Worm (Caenorhabditis elegans) whole organism, L1 larva: ENCODE measurements around the gene Y49E10.10.

Experiments used
- C16A3.4 ChIP-seq: fragments of 150-350 bp; optimal IDR thresholded peaks from 2 replicates; lab custom pipeline; 2014; ENCODE audit warnings: missing biosample characterization, missing genetic modification characterization
- F16B12.6 ChIP-seq: fragments of 150-350 bp; optimal IDR thresholded peaks from 2 replicates; lab custom pipeline; 2014; ENCODE audit warnings: missing biosample characterization, missing genetic modification characterization
- alr-1 ChIP-seq: fragments of 200-800 bp; sonication (Bioruptor generic); optimal IDR thresholded peaks from 2 replicates; lab custom pipeline; 2018; ENCODE audit warnings: borderline replicate concordance, mild to moderate bottlenecking, missing genetic modification characterization, missing compliant biosample characterization
- aly-2 ChIP-seq: fragments of 150-350 bp; optimal IDR thresholded peaks from 2 replicates; lab custom pipeline; 2014; ENCODE audit warnings: missing biosample characterization, missing genetic modification characterization
- ama-1 ChIP-seq: fragments of 150-350 bp; optimal IDR thresholded peaks from 2 replicates; lab custom pipeline; 2014
- blmp-1 ChIP-seq: fragments of 150-350 bp; optimal IDR thresholded peaks from 2 replicates; lab custom pipeline; 2014; ENCODE audit warnings: missing biosample characterization, missing genetic modification characterization
- ceh-82 ChIP-seq, 3 experiments: fragments of 150-350 bp in 1 of 3; sonication (generic microtip) in 2 of 3; optimal IDR thresholded peaks; 2 replicates each; lab custom pipeline; 2014 to 2017; ENCODE audit warnings: missing biosample characterization in 3 of 3, missing genetic modification characterization in 3 of 3
- ceh-88 ChIP-seq: fragments of 200-800 bp; sonication (Bioruptor generic); IDR thresholded peaks from 2 replicates; pipeline ENCODE4 v1.3.6; 2022; ENCODE audit warnings: missing genetic modification characterization, missing compliant biosample characterization
- ceh-90 ChIP-seq: sonication (generic microtip); optimal IDR thresholded peaks from 2 replicates; lab custom pipeline; 2016; ENCODE audit warnings: missing genetic modification characterization, missing compliant biosample characterization
- ces-1 ChIP-seq: fragments of 150-350 bp; optimal IDR thresholded peaks from 2 replicates; lab custom pipeline; 2014; ENCODE audit warnings: missing biosample characterization, missing genetic modification reagents, missing genetic modification characterization
- efl-1 ChIP-seq, 4 experiments: fragments of 150-350 bp; optimal IDR thresholded peaks in 3 of 4; peaks in 1 of 4; 1 replicate in 1 of 4; 2 replicates in 3 of 4; lab custom pipeline; 2014; ENCODE audit warnings: missing biosample characterization in 2 of 4, missing genetic modification characterization in 2 of 4, missing genetic modification reagents in 2 of 4
- egl-13 ChIP-seq: sonication (generic microtip); optimal IDR thresholded peaks from 2 replicates; lab custom pipeline; 2016; ENCODE audit warnings: missing genotype, missing genetic modification reagents, missing genetic modification characterization, missing compliant biosample characterization
- egl-27 ChIP-seq, 2 experiments: fragments of 150-350 bp in 1 of 2; sonication (generic microtip); optimal IDR thresholded peaks; 3 replicates each; lab custom pipeline; 2017 to 2018; ENCODE audit warnings: missing biosample characterization in 2 of 2, missing genetic modification characterization in 2 of 2, missing genetic modification reagents in 2 of 2
- elt-2 ChIP-seq: sonication (generic microtip); optimal IDR thresholded peaks from 2 replicates; lab custom pipeline; 2016; ENCODE audit warnings: missing genetic modification characterization, mild to moderate bottlenecking, inconsistent platforms, missing compliant biosample characterization, missing genetic modification reagents
- elt-3 ChIP-seq, 6 experiments: fragments of 150-350 bp in 1 of 6; sonication (generic microtip); optimal IDR thresholded peaks; 2 replicates each; lab custom pipeline; 2017 to 2018; ENCODE audit warnings: missing biosample characterization in 6 of 6, missing genetic modification characterization in 6 of 6, inconsistent platforms in 1 of 6
- hlh-4 ChIP-seq: sonication (generic microtip); optimal IDR thresholded peaks from 2 replicates; lab custom pipeline; 2016; ENCODE audit warnings: mild to moderate bottlenecking, missing genetic modification characterization, missing compliant biosample characterization
- irx-1 ChIP-seq: sonication (generic microtip); optimal IDR thresholded peaks from 2 replicates; lab custom pipeline; 2016; ENCODE audit warnings: missing genetic modification characterization, missing compliant biosample characterization
- isw-1 ChIP-seq: fragments of 200-800 bp; sonication (Bioruptor generic); IDR thresholded peaks from 2 replicates; pipeline ENCODE4 v1.3.6; 2022; ENCODE audit warnings: missing genetic modification characterization, missing compliant biosample characterization
- lin-15B ChIP-seq: fragments of 150-350 bp; sonication (generic microtip); optimal IDR thresholded peaks from 3 replicates; lab custom pipeline; 2014; ENCODE audit warnings: missing biosample characterization, missing genetic modification characterization
- lin-39 ChIP-seq: fragments of 150-350 bp; optimal IDR thresholded peaks from 2 replicates; lab custom pipeline; 2014; ENCODE audit warnings: missing biosample characterization, missing genetic modification reagents, missing genetic modification characterization
- lir-3 ChIP-seq: sonication (generic microtip); optimal IDR thresholded peaks from 2 replicates; lab custom pipeline; 2016; ENCODE audit warnings: mild to moderate bottlenecking, missing genetic modification characterization, moderate library complexity, missing compliant biosample characterization; ENCODE audit not compliant: poor library complexity
- lsy-2 ChIP-seq, 2 experiments: fragments of 150-350 bp; optimal IDR thresholded peaks; 2 replicates each; lab custom pipeline; 2014; ENCODE audit warnings: missing biosample characterization in 2 of 2, missing genetic modification characterization in 2 of 2
- mab-9 ChIP-seq: fragments of 200-800 bp; sonication (Bioruptor generic); IDR thresholded peaks from 2 replicates; pipeline ENCODE4 v1.3.6; 2022; ENCODE audit warnings: missing genetic modification reagents, missing genetic modification characterization, missing compliant biosample characterization
- nhr-71 ChIP-seq: sonication (generic microtip); optimal IDR thresholded peaks from 2 replicates; lab custom pipeline; 2016; ENCODE audit warnings: mild to moderate bottlenecking, missing genetic modification characterization, moderate library complexity, missing compliant biosample characterization
- nhr-77 ChIP-seq: fragments of 150-350 bp; optimal IDR thresholded peaks from 2 replicates; lab custom pipeline; 2014; ENCODE audit warnings: missing biosample characterization, missing genetic modification characterization
- nhr-85 ChIP-seq: sonication (generic microtip); peaks from one replicate; lab custom pipeline; 2016; ENCODE audit warnings: missing genetic modification characterization, inconsistent platforms, missing compliant biosample characterization
- nhr-90 ChIP-seq: sonication (generic microtip); optimal IDR thresholded peaks from 2 replicates; lab custom pipeline; 2016; ENCODE audit warnings: mild to moderate bottlenecking, missing genetic modification characterization, missing compliant biosample characterization; ENCODE audit not compliant: poor library complexity
- pag-3 ChIP-seq: sonication (generic microtip); optimal IDR thresholded peaks from 2 replicates; lab custom pipeline; 2017; ENCODE audit warnings: missing genetic modification characterization, mild to moderate bottlenecking, missing compliant biosample characterization, antibody characterized with exemption, borderline replicate concordance; ENCODE audit not compliant: insufficient read depth
- pax-3 ChIP-seq: fragments of 200-800 bp; sonication (Bioruptor generic); optimal IDR thresholded peaks from 2 replicates; lab custom pipeline; 2018; ENCODE audit warnings: mild to moderate bottlenecking, missing genetic modification characterization, moderate library complexity, missing compliant biosample characterization
- pqm-1 ChIP-seq: sonication (generic microtip); optimal IDR thresholded peaks from 3 replicates; lab custom pipeline; 2017; ENCODE audit warnings: missing biosample characterization, missing genetic modification characterization
- snpc-4 ChIP-seq: fragments of 150-350 bp; optimal IDR thresholded peaks from 2 replicates; lab custom pipeline; 2014; ENCODE audit warnings: missing biosample characterization, missing genetic modification characterization
- snu-23 ChIP-seq: sonication (generic microtip); optimal IDR thresholded peaks from 2 replicates; lab custom pipeline; 2016; ENCODE audit warnings: missing genetic modification characterization, missing compliant biosample characterization
- swsn-7 ChIP-seq: sonication (generic microtip); optimal IDR thresholded peaks from 2 replicates; lab custom pipeline; 2016; ENCODE audit warnings: missing genetic modification characterization, missing compliant biosample characterization
- tbx-2 ChIP-seq: sonication (generic microtip); optimal IDR thresholded peaks from 2 replicates; lab custom pipeline; 2016; ENCODE audit warnings: missing genetic modification characterization, missing compliant biosample characterization
- tlp-1 ChIP-seq: fragments of 150-350 bp; optimal IDR thresholded peaks from 2 replicates; lab custom pipeline; 2014; ENCODE audit warnings: missing biosample characterization, missing genetic modification characterization
- unc-130 ChIP-seq: fragments of 150-350 bp; optimal IDR thresholded peaks from 2 replicates; lab custom pipeline; 2017; ENCODE audit warnings: missing biosample characterization, missing genetic modification characterization, inconsistent platforms
- vab-15 ChIP-seq: sonication (generic microtip); optimal IDR thresholded peaks from 2 replicates; lab custom pipeline; 2017; ENCODE audit warnings: missing genotype, mild to moderate bottlenecking, missing genetic modification characterization, missing compliant biosample characterization
- zip-4 ChIP-seq: fragments of 200-800 bp; sonication (Bioruptor generic); optimal IDR thresholded peaks from 2 replicates; lab custom pipeline; 2018; ENCODE audit warnings: mild to moderate bottlenecking, missing genetic modification characterization, moderate library complexity, missing compliant biosample characterization
- ztf-4 ChIP-seq: fragments of 150-350 bp; optimal IDR thresholded peaks from 2 replicates; lab custom pipeline; 2014; ENCODE audit warnings: missing biosample characterization, missing genetic modification characterization

The Y49E10.10 gene

DNA sequence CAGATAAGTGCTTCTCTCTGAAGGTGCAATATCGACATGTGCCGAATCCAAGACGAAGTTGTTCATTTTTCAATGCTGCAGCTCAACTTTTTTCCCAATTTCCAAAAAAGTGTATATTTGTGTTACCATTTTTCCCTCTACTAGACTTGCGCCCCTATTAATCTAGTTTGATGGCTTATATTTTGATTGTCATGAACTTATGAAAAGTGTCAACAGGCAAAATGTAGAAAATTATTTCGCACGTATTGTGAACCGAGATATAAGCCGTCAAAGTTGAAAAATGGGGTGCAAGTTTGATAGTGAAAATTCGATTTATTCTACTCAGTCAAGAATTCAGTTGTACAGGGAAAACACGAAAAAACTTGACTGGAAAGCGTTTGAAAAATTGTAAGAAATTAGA, 36.8 kb upstream of the Y49E10.10 start, which contains the start of gene Y75B8A.32:
Y75B8A.32 (minus strand) TSS at position 101 of the 400 bp plus-strand sequence.
- TF ChIP-seq lin-39 (tag; lab: Kevin White, UChicago) (no peak), snu-23 (GFP tag; lab: Kevin White, UChicago) (no peak)

DNA sequence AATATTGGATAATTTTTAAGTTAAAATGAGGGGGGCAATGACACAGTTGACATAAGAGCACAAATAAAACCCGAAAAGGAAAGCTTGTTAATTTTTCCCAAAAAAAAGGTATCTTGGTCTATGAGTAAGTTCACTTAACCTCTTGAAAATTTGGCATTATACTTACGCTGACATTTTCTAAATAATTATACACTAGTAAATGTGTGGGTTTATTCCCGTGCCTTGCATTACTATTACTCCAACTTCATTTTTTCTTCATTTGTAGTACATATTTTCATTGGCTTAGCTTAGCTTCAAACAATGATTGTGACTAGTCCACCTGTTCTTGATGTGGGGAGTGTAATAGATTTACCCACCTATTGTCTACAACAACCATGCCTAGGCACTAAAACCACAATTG, 36.0 kb upstream of the Y49E10.10 start, which contains the start of gene Y75B8A.34:
Y75B8A.34 (plus strand) TSS at position 301 of the 400 bp plus-strand sequence.
- TF ChIP-seq blmp-1 (no peak), ztf-4 (tag; lab: Kevin White, UChicago) (no peak), lin-39 (tag; lab: Kevin White, UChicago) (no peak), C16A3.4 (no peak), elt-3 (tag; optimal IDR thresholded peaks at IDR 0.05; lab: Kevin White, UChicago) (no peak), ceh-90 (tag; lab: Kevin White, UChicago) (no peak), pqm-1 (tag; lab: Kevin White, UChicago) (no peak), lin-15B (tag; lab: Kevin White, UChicago) (no peak), snpc-4 (no peak), nhr-85 (no peak)
- TF ChIP-seq, all 84 proteins: peak for 0

DNA sequence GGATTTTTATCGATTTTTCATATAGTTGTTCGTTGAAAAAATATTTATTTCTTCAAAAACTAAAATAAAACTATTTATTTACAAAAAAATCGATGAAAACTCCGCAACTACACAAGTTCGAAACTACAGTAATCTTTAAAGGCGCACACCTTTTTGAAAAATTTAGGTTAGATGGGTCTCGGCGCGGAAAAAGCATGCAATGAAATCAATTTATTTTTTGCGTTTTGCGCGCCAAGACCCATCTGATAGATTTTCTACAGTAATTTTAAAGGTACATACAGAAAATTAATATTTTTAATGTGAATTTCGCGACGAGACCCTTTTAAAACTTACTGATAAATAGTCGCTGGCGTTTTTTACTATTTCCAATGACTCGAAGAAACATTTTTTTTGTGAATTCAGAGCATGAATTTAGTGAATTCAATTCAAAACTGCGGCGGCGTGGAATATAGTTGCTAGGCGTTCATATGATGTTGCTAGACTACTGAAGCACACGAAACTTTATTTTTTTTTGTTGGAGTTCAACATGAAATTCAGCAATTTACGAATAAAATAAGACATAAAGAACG, 28.2 kb upstream of the Y49E10.10 start, which contains the start of gene Y75B8A.33:
Y75B8A.33 (minus strand) TSS at position 385 of the 569 bp plus-strand sequence.
- TF ChIP-seq pag-3 (tag; lab: Kevin White, UChicago) (no peak), alr-1 (tag; lab: Kevin White, UChicago) (no peak), blmp-1 (no peak), ztf-4 (tag; lab: Kevin White, UChicago) (peak; percentile 45), mab-9 (GFP tag; lab: Robert Waterston, UW) (no peak), lsy-2 (tag; optimal IDR thresholded peaks at IDR 0.05; lab: Kevin White, UChicago) (peak in 1 of 2 experiments; percentile 1), efl-1 (optimal IDR thresholded peaks at IDR 0.05; lab: Kevin White, UChicago) (no peak), efl-1 (GFP tag; optimal IDR thresholded peaks at IDR 0.05 in 1 of 2; lab: Kevin White, UChicago) (peak in 1 of 2 experiments; percentile 60), isw-1 (GFP tag; lab: Robert Waterston, UW) (no peak), ceh-82 (tag; optimal IDR thresholded peaks at IDR 0.05; lab: Kevin White, UChicago) (no peak), aly-2 (no peak), snu-23 (GFP tag; lab: Kevin White, UChicago) (no peak), ama-1 (lab: Kevin White, UChicago) (peak; percentile 61), nhr-85 (no peak), nhr-71 (tag; lab: Kevin White, UChicago) (no peak), unc-130 (no peak)

DNA sequence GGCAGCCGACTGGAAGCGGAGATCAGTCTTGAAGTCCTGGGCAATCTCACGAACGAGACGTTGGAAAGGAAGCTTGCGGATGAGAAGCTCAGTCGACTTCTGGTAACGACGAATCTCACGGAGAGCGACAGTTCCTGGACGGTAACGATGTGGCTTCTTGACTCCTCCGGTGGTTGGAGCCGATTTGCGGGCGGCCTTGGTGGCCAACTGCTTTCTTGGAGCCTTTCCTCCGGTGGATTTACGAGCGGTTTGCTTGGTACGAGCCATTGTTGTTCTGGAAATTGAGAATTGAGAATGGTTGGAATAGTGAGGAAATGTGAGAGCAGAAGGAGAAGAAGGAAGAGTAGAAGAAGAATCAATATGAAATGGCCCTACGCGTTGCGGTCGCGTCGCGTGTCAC, 27.4 kb upstream of the Y49E10.10 start:
- no peak for TF ChIP-seq egl-27 (tag; optimal IDR thresholded peaks at IDR 0.05; lab: Kevin White, UChicago)
- TF ChIP-seq tlp-1 (tag; lab: Kevin White, UChicago): no peak
- TF ChIP-seq efl-1 (optimal IDR thresholded peaks at IDR 0.05; lab: Kevin White, UChicago): no peak
- peak in 1 of 2 experiments; percentile 91 for TF ChIP-seq efl-1 (GFP tag; optimal IDR thresholded peaks at IDR 0.05 in 1 of 2; lab: Kevin White, UChicago)
- TF ChIP-seq vab-15: no peak
- TF ChIP-seq ces-1 (GFP tag; lab: Kevin White, UChicago): no peak

DNA sequence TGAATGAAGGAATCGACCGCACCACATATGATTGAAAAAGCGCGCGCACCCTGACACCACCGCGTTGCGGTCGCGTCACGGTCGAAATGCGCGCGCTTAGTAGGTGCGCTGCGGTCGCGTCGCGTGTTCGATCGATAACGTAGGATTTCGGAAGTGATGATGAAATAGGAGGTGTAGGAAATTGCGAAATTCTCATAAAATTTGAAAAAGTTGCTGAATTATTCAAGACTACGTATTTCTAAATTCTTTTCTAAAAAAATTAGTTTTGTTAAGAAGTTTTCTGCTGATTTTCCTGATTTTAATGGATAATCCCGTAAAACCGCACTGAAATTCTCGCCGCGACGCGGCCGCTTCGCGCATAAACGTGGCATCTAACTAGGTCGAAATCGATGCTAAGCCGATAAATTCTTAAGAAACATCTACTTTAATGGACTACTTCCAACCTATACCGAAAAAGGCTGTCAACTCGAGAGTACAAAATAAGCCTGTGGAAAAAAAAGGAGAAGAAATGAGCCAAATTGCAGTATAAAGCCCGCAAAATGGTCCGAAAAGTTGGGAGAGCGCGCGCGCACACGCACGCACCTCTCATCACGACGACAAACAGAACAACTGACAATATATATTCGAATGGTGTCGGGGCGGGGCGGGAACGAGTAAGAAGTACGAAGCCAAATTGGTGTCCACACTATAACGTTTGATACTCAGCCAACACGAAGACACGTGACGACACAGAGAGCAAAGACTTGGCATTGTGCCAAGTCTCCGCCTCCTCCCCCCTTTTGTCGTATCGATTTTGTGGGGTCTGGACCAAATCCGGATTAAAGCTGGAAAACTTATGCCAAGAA, 26.6 kb upstream of the Y49E10.10 start, which contains the start of gene his-72:
his-72 (minus strand) TSS at position 589 of the 845 bp plus-strand sequence.
- TF ChIP-seq F16B12.6 (tag; lab: Kevin White, UChicago) (peak; percentile 17), lir-3 (tag; lab: Kevin White, UChicago) (peak; percentile 13), tbx-2 (tag; lab: Kevin White, UChicago) (peak; percentile 48), pax-3 (peak; percentile 46), egl-13 (tag; lab: Kevin White, UChicago) (peak; percentile 25), nhr-77 (tag; lab: Kevin White, UChicago) (no peak), nhr-85 (peak; percentile 80), nhr-90 (tag; lab: Kevin White, UChicago) (peak; percentile 29), snu-23 (GFP tag; lab: Kevin White, UChicago) (peak; percentile 33), isw-1 (GFP tag; lab: Robert Waterston, UW) (peak; percentile 36), nhr-71 (tag; lab: Kevin White, UChicago) (peak; percentile 71), vab-15 (peak; percentile 56), pqm-1 (tag; lab: Kevin White, UChicago) (no peak), lsy-2 (tag; optimal IDR thresholded peaks at IDR 0.05; lab: Kevin White, UChicago) (peak; percentile 47 to 53), ceh-88 (GFP tag; lab: Robert Waterston, UW) (0 out of 2 replicates have a peak, but pooled peaks have one; percentile 17), elt-2 (tag; lab: Kevin White, UChicago) (peak; percentile 31), zip-4 (GFP tag; lab: Kevin White, UChicago) (peak; percentile 7), swsn-7 (tag; lab: Kevin White, UChicago) (peak; percentile 40), hlh-4 (no peak), irx-1 (no peak)
